Worm (Caenorhabditis elegans) whole organism, young adult: ENCODE measurements around the gene vit-4.

Experiments used
- B0019.2 ChIP-seq: fragments of 200-800 bp; sonication (Bioruptor generic); conservative IDR thresholded peaks from 2 replicates; pipeline ENCODE4 v1.3.6; 2022; ENCODE audit warnings: missing genetic modification reagents, missing genetic modification characterization, missing compliant biosample characterization
- B0035.1 ChIP-seq: sonication (generic microtip); optimal IDR thresholded peaks from 2 replicates; lab custom pipeline; 2016; ENCODE audit warnings: missing genetic modification characterization, mild to moderate bottlenecking, missing compliant biosample characterization, missing genotype, missing genetic modification reagents
- C17E4.6 ChIP-seq: fragments of 200-800 bp; sonication (Bioruptor generic); IDR thresholded peaks from 2 replicates; pipeline ENCODE4 v1.3.6; 2022; ENCODE audit warnings: missing genetic modification reagents, missing genetic modification characterization, missing compliant biosample characterization
- D2030.7 ChIP-seq: fragments of 200-800 bp; sonication (Bioruptor generic); IDR thresholded peaks from 2 replicates; pipeline ENCODE4 v1.3.6; 2022; ENCODE audit warnings: missing genetic modification reagents, missing genetic modification characterization, missing compliant biosample characterization
- F23B12.7 ChIP-seq: sonication (generic microtip); optimal IDR thresholded peaks from 2 replicates; lab custom pipeline; 2017; ENCODE audit warnings: missing genetic modification characterization, mild to moderate bottlenecking, missing compliant biosample characterization, antibody characterized with exemption, moderate library complexity; ENCODE audit not compliant: insufficient read depth
- F33H1.4 ChIP-seq: fragments of 200-800 bp; sonication (Bioruptor generic); IDR thresholded peaks from 2 replicates; pipeline ENCODE4 v1.3.6; 2022; ENCODE audit warnings: missing genetic modification reagents, missing genetic modification characterization, missing compliant biosample characterization
- F39B2.1 ChIP-seq: fragments of 200-800 bp; sonication (Bioruptor generic); IDR thresholded peaks from 2 replicates; pipeline ENCODE4 v1.3.6; 2022; ENCODE audit warnings: missing genetic modification reagents, missing genetic modification characterization, missing compliant biosample characterization
- F49E8.2 ChIP-seq: sonication (generic microtip); optimal IDR thresholded peaks from 3 replicates; lab custom pipeline; 2017; ENCODE audit warnings: missing genetic modification characterization, mild to moderate bottlenecking, missing compliant biosample characterization, antibody characterized with exemption, moderate library complexity; ENCODE audit not compliant: insufficient read depth
- K11D2.4 ChIP-seq: fragments of 200-800 bp; sonication (Bioruptor generic); IDR thresholded peaks from 2 replicates; pipeline ENCODE4 v1.3.6; 2022; ENCODE audit warnings: missing genetic modification reagents, missing genetic modification characterization, missing compliant biosample characterization
- T26A5.8 ChIP-seq: sonication (generic microtip); optimal IDR thresholded peaks from 2 replicates; lab custom pipeline; 2016; ENCODE audit warnings: missing genetic modification characterization, missing compliant biosample characterization
- Y67H2A.10 ChIP-seq: fragments of 200-800 bp; sonication (Bioruptor generic); conservative IDR thresholded peaks from 2 replicates; pipeline ENCODE4 v1.3.6; 2022; ENCODE audit warnings: missing genetic modification reagents, missing genetic modification characterization, missing compliant biosample characterization
- cebp-1 ChIP-seq, 2 experiments: fragments of 200-800 bp in 1 of 2; sonication (Bioruptor generic) in 1 of 2; sonication (generic microtip) in 1 of 2; IDR thresholded peaks in 1 of 2; optimal IDR thresholded peaks in 1 of 2; 2 replicates each; pipeline versions ENCODE4 v1.3.6 to Lab custom; 2017 to 2022; ENCODE audit warnings: missing compliant biosample characterization in 2 of 2, missing genetic modification characterization in 2 of 2, mild to moderate bottlenecking in 1 of 2, missing genetic modification reagents in 1 of 2, moderate library complexity in 1 of 2
- ceh-100 ChIP-seq: fragments of 200-800 bp; sonication (Bioruptor generic); IDR thresholded peaks from 2 replicates; pipeline ENCODE4 v1.3.6; 2022; ENCODE audit warnings: missing genetic modification reagents, missing genetic modification characterization, missing compliant biosample characterization
- ceh-58 ChIP-seq: fragments of 200-800 bp; sonication (Bioruptor generic); IDR thresholded peaks from 2 replicates; pipeline ENCODE4 v1.3.6; 2022; ENCODE audit warnings: missing genetic modification characterization, missing compliant biosample characterization
- ceh-79 ChIP-seq: sonication (generic microtip); optimal IDR thresholded peaks from 2 replicates; lab custom pipeline; 2017; ENCODE audit warnings: mild to moderate bottlenecking, missing genetic modification characterization, missing compliant biosample characterization
- ceh-91 ChIP-seq: fragments of 200-800 bp; sonication (Bioruptor generic); IDR thresholded peaks from 2 replicates; pipeline ENCODE4 v1.3.6; 2022; ENCODE audit warnings: missing genetic modification reagents, missing genetic modification characterization, missing compliant biosample characterization
- dox-1 ChIP-seq: fragments of 200-800 bp; sonication (Bioruptor generic); IDR thresholded peaks from 2 replicates; pipeline ENCODE4 v1.3.6; 2022; ENCODE audit warnings: missing genetic modification reagents, missing genetic modification characterization, missing compliant biosample characterization
- dpl-1 ChIP-seq: fragments of 150-350 bp; optimal IDR thresholded peaks from 2 replicates; lab custom pipeline; 2014; ENCODE audit warnings: missing biosample characterization, missing genetic modification reagents, missing genetic modification characterization
- ekl-4 ChIP-seq: fragments of 200-800 bp; sonication (Bioruptor generic); IDR thresholded peaks from 2 replicates; pipeline ENCODE4 v1.3.6; 2022; ENCODE audit warnings: missing genetic modification reagents, missing genetic modification characterization, missing compliant biosample characterization
- fkh-3 ChIP-seq: sonication (generic microtip); optimal IDR thresholded peaks from 2 replicates; lab custom pipeline; 2016; ENCODE audit warnings: mild to moderate bottlenecking, missing genetic modification characterization, missing compliant biosample characterization
- him-1 ChIP-seq: sonication (generic microtip); optimal IDR thresholded peaks from 2 replicates; lab custom pipeline; 2016; ENCODE audit warnings: missing genotype, missing genetic modification reagents, missing genetic modification characterization, missing compliant biosample characterization
- hlh-12 ChIP-seq: sonication (generic microtip); optimal IDR thresholded peaks from 2 replicates; lab custom pipeline; 2016; ENCODE audit warnings: missing genetic modification characterization, missing compliant biosample characterization
- hlh-26 ChIP-seq: fragments of 200-800 bp; sonication (Bioruptor generic); conservative IDR thresholded peaks from 2 replicates; pipeline ENCODE4 v1.3.6; 2022; ENCODE audit warnings: missing genetic modification reagents, missing genetic modification characterization, missing compliant biosample characterization
- hmg-1.2 ChIP-seq: fragments of 200-800 bp; sonication (Bioruptor generic); IDR thresholded peaks from 2 replicates; pipeline ENCODE4 v1.3.6; 2022; ENCODE audit warnings: missing genetic modification reagents, missing genetic modification characterization, missing compliant biosample characterization
- let-607 ChIP-seq, 2 experiments: fragments of 200-800 bp in 1 of 2; sonication (Bioruptor generic) in 1 of 2; sonication (generic microtip) in 1 of 2; optimal IDR thresholded peaks; 2 replicates each; lab custom pipeline; 2016 to 2018; ENCODE audit warnings: mild to moderate bottlenecking in 2 of 2, missing compliant biosample characterization in 2 of 2, missing genetic modification characterization in 2 of 2, moderate library complexity in 2 of 2, missing genotype in 1 of 2
- lin-26 ChIP-seq: fragments of 200-800 bp; sonication (Bioruptor generic); IDR thresholded peaks from 2 replicates; pipeline ENCODE4 v1.3.6; 2022; ENCODE audit warnings: missing genetic modification reagents, missing genetic modification characterization, missing compliant biosample characterization
- madf-10 ChIP-seq: sonication (generic microtip); optimal IDR thresholded peaks from 2 replicates; lab custom pipeline; 2016; ENCODE audit warnings: mild to moderate bottlenecking, missing genetic modification characterization, missing compliant biosample characterization
- madf-8 ChIP-seq: fragments of 200-800 bp; sonication (Bioruptor generic); conservative IDR thresholded peaks from 2 replicates; pipeline ENCODE4 v1.3.6; 2022; ENCODE audit warnings: missing genetic modification reagents, missing genetic modification characterization, missing compliant biosample characterization
- mxl-1 ChIP-seq: sonication (generic microtip); optimal IDR thresholded peaks from 2 replicates; lab custom pipeline; 2016; ENCODE audit warnings: missing genetic modification characterization, missing compliant biosample characterization
- nfya-1 ChIP-seq: sonication (generic microtip); optimal IDR thresholded peaks from 2 replicates; lab custom pipeline; 2017; ENCODE audit warnings: antibody characterized with exemption, missing compliant biosample characterization, missing genetic modification characterization, borderline replicate concordance; ENCODE audit not compliant: insufficient read depth
- nfya-2 ChIP-seq: fragments of 200-800 bp; sonication (Bioruptor generic); IDR thresholded peaks from 2 replicates; pipeline ENCODE4 v1.3.6; 2022; ENCODE audit warnings: missing genetic modification reagents, missing genetic modification characterization, missing compliant biosample characterization
- nfyb-1 ChIP-seq: fragments of 200-800 bp; sonication (Bioruptor generic); IDR thresholded peaks from 2 replicates; pipeline ENCODE4 v1.3.6; 2022; ENCODE audit warnings: missing genetic modification reagents, missing genetic modification characterization, missing compliant biosample characterization
- nhr-120 ChIP-seq: fragments of 200-800 bp; sonication (Bioruptor generic); IDR thresholded peaks from 2 replicates; pipeline ENCODE4 v1.3.6; 2022; ENCODE audit warnings: missing genetic modification characterization, missing compliant biosample characterization
- nhr-80 ChIP-seq: sonication (generic microtip); optimal IDR thresholded peaks from 2 replicates; lab custom pipeline; 2016; ENCODE audit warnings: missing genetic modification characterization, missing compliant biosample characterization
- nhr-90 ChIP-seq: sonication (generic microtip); optimal IDR thresholded peaks from 2 replicates; lab custom pipeline; 2016; ENCODE audit warnings: missing genotype, mild to moderate bottlenecking, missing genetic modification characterization, missing compliant biosample characterization
- pbrm-1 ChIP-seq: fragments of 200-800 bp; sonication (Bioruptor generic); IDR thresholded peaks from 2 replicates; pipeline ENCODE4 v1.3.6; 2022; ENCODE audit warnings: missing genetic modification reagents, missing genetic modification characterization, missing compliant biosample characterization
- sdz-38 ChIP-seq: sonication (generic microtip); optimal IDR thresholded peaks from 2 replicates; lab custom pipeline; 2016; ENCODE audit warnings: missing genotype, missing genetic modification characterization, missing compliant biosample characterization
- snpc-1.1 ChIP-seq: sonication (generic microtip); optimal IDR thresholded peaks from 2 replicates; lab custom pipeline; 2017; ENCODE audit warnings: missing genetic modification characterization, mild to moderate bottlenecking, missing compliant biosample characterization, antibody characterized with exemption, moderate library complexity, missing genotype, missing genetic modification reagents; ENCODE audit not compliant: insufficient read depth
- sptf-2 ChIP-seq: fragments of 200-800 bp; sonication (Bioruptor generic); optimal IDR thresholded peaks from 2 replicates; lab custom pipeline; 2018; ENCODE audit warnings: mild to moderate bottlenecking, missing genetic modification characterization, missing compliant biosample characterization
- ztf-25 ChIP-seq: fragments of 200-800 bp; sonication (Bioruptor generic); IDR thresholded peaks from 2 replicates; pipeline ENCODE4 v1.3.6; 2022; ENCODE audit warnings: missing genetic modification reagents, missing genetic modification characterization, missing compliant biosample characterization
- ztf-26 ChIP-seq: sonication (generic microtip); optimal IDR thresholded peaks from 2 replicates; lab custom pipeline; 2017; ENCODE audit warnings: missing genetic modification characterization, missing compliant biosample characterization
- ztf-28 ChIP-seq: fragments of 200-800 bp; sonication (Bioruptor generic); IDR thresholded peaks from 2 replicates; pipeline ENCODE4 v1.3.6; 2022; ENCODE audit warnings: missing genetic modification reagents, missing genetic modification characterization, missing compliant biosample characterization

Gene vit-4

ce11 chrX:3583436-3583835 lies 19.7 kb upstream of the vit-4 start:
- TF ChIP-seq F33H1.4 (no peak), sdz-38 (tag; lab: Kevin White, UChicago) (no peak), cebp-1 (GFP tag; IDR thresholded peaks at IDR 0.05; lab: Robert Waterston, UW) (no peak), cebp-1 (tag; optimal IDR thresholded peaks at IDR 0.05; lab: Kevin White, UChicago) (no peak), madf-8 (GFP tag; lab: Robert Waterston, UW) (no peak), fkh-3 (tag; lab: Kevin White, UChicago) (no peak), nhr-120 (no peak), hlh-12 (tag; lab: Kevin White, UChicago) (no peak), C17E4.6 (no peak), T26A5.8 (tag; lab: Kevin White, UChicago) (no peak), him-1 (tag; lab: Kevin White, UChicago) (no peak), ceh-91 (GFP tag; lab: Robert Waterston, UW) (no peak), K11D2.4 (GFP tag; lab: Robert Waterston, UW) (no peak)

DNA sequence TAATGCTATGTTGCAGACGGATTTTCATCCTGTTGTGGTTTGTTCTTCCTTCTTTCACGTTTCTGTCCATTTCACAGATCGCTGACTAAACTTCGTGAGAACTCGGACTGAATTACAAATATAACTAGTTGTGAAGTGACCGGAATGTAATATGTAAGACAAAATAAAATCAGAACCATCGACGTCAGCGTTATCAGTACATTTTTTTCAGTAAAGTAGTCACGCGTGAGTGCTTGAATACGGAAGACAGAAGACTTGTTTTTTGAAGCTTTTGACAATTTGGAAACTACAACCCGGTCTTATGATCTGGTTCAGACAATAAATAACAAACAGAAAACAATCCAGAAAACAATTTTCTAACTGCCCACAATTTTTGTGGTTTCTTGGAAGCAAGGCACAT lies 18.0 kb upstream of the vit-4 start:
- TF ChIP-seq B0035.1, result no peak
- TF ChIP-seq, all 124 proteins: peak for 0

ce11 chrX:3576239-3576638 lies 12.5 kb upstream of the vit-4 start, which contains the start of gene ckc-1:
Gene ckc-1 (plus strand): TSS chrX:3576606.
- TF ChIP-seq ceh-58 (GFP tag; lab: Robert Waterston, UW) (no peak), nhr-80 (tag; lab: Kevin White, UChicago) (peak; percentile 93), let-607 (tag; optimal IDR thresholded peaks at IDR 0.05; lab: Kevin White, UChicago) (peak in 1 of 2 experiments; percentile 11), hmg-1.2 (GFP tag; lab: Robert Waterston, UW) (0 out of 2 replicates have a peak, but pooled peaks have one; percentile 18)

DNA sequence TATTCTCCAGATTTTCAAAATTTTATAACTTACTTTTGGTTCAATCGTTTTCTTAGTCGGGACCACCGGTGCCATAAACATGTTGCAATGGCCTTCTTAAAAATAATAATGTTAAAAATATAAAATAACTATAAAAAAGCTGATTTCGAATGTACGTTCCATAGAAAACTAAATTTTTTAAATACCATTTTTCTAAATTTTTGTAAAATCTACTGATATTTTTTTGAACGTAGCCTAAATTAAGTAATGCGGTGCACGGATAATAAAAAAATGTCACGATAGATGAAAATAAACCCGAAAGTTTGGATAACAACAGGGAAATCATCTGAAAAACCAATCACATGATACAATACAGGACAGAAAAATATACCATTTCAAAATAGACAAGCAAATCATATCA lies 9.7 kb upstream of the vit-4 start, which contains the start of gene T27A10.5:
Gene T27A10.5 (minus strand): TSS at position 101 of the 400 bp plus-strand sequence.
- TF ChIP-seq hmg-1.2 (GFP tag; lab: Robert Waterston, UW) (no peak), lin-26 (GFP tag; lab: Robert Waterston, UW) (no peak), F49E8.2 (no peak), D2030.7 (no peak), dox-1 (no peak), ekl-4 (GFP tag; lab: Robert Waterston, UW) (no peak), nfyb-1 (no peak), snpc-1.1 (tag; lab: Kevin White, UChicago) (no peak), cebp-1 (GFP tag; IDR thresholded peaks at IDR 0.05; lab: Robert Waterston, UW) (no peak), cebp-1 (tag; optimal IDR thresholded peaks at IDR 0.05; lab: Kevin White, UChicago) (no peak), ceh-79 (no peak), Y67H2A.10 (GFP tag; lab: Robert Waterston, UW) (no peak), hlh-26 (GFP tag; lab: Robert Waterston, UW) (no peak), ztf-28 (no peak), dpl-1 (GFP tag; lab: Kevin White, UChicago) (no peak), pbrm-1 (GFP tag; lab: Robert Waterston, UW) (no peak), B0019.2 (GFP tag; lab: Robert Waterston, UW) (no peak)

- TF ChIP-seq mxl-1 (tag; lab: Kevin White, UChicago) (no peak), madf-10 (tag; lab: Kevin White, UChicago) (no peak), F39B2.1 (GFP tag; lab: Robert Waterston, UW) (no peak), nfya-2 (GFP tag; lab: Robert Waterston, UW) (no peak), ztf-25 (GFP tag; lab: Robert Waterston, UW) (no peak), ztf-26 (no peak), nhr-90 (tag; lab: Kevin White, UChicago) (no peak), fkh-3 (tag; lab: Kevin White, UChicago) (no peak), sptf-2 (GFP tag; lab: Kevin White, UChicago) (no peak), cebp-1 (GFP tag; IDR thresholded peaks at IDR 0.05; lab: Robert Waterston, UW) (no peak), cebp-1 (tag; optimal IDR thresholded peaks at IDR 0.05; lab: Kevin White, UChicago) (no peak), hlh-26 (GFP tag; lab: Robert Waterston, UW) (no peak), B0019.2 (GFP tag; lab: Robert Waterston, UW) (no peak), F23B12.7 (tag; lab: Kevin White, UChicago) (no peak), nfya-1 (tag; lab: Kevin White, UChicago) (no peak), ceh-100 (GFP tag; lab: Robert Waterston, UW) (no peak), nhr-80 (tag; lab: Kevin White, UChicago) (peak; percentile 69)
Measured at ce11 chrX:3572490-3572889, 8.7 kb upstream of the vit-4 start, which contains the start of gene vit-3. Gene vit-3 (minus strand): TSS chrX:3572549.
